Fruit fly (Drosophila melanogaster) whole organism, adult: Measurements from ENCODE around the gene CG5225.

Experiments used
- CG11617 ChIP-seq: fragments of 200-800 bp; sonication (Bioruptor generic); optimal IDR thresholded peaks from 2 replicates; lab custom pipeline; 2017; ENCODE audit warnings: mild to moderate bottlenecking, missing biosample characterization, missing genetic modification reagents, missing genetic modification characterization
- CG12768 ChIP-seq: fragments of 200-800 bp; sonication (Bioruptor generic); optimal IDR thresholded peaks from 2 replicates; lab custom pipeline; 2017; ENCODE audit warnings: missing biosample characterization, missing genetic modification characterization, mild to moderate bottlenecking, moderate library complexity, missing genetic modification reagents
- CG14711 ChIP-seq: fragments of 200-800 bp; sonication (Bioruptor generic); optimal IDR thresholded peaks from 2 replicates; lab custom pipeline; 2018; ENCODE audit warnings: missing biosample characterization, mild to moderate bottlenecking, missing genetic modification characterization, moderate library complexity
- CG1620 ChIP-seq: fragments of 200-800 bp; sonication (Bioruptor generic); optimal IDR thresholded peaks from 2 replicates; lab custom pipeline; 2016; ENCODE audit warnings: missing biosample characterization, missing genetic modification characterization
- CG33017 ChIP-seq: fragments of 200-800 bp; sonication (Bioruptor generic); optimal IDR thresholded peaks from 2 replicates; lab custom pipeline; 2018; ENCODE audit warnings: missing biosample characterization, mild to moderate bottlenecking, missing genetic modification characterization, moderate library complexity
- CG5204 ChIP-seq: fragments of 200-800 bp; sonication (Bioruptor generic); optimal IDR thresholded peaks from 2 replicates; lab custom pipeline; 2016; ENCODE audit warnings: missing biosample characterization, missing genetic modification characterization
- CG7045 ChIP-seq: fragments of 200-800 bp; sonication (Bioruptor generic); optimal IDR thresholded peaks from 2 replicates; lab custom pipeline; 2017; ENCODE audit warnings: missing biosample characterization, mild to moderate bottlenecking, missing genetic modification characterization
- CG7101 ChIP-seq: fragments of 200-800 bp; sonication (Bioruptor generic); optimal IDR thresholded peaks from 2 replicates; lab custom pipeline; 2018; ENCODE audit warnings: missing biosample characterization, mild to moderate bottlenecking, missing genetic modification characterization, moderate library complexity
- Clk ChIP-seq: fragments of 200-800 bp; sonication (Bioruptor generic); optimal IDR thresholded peaks from 2 replicates; lab custom pipeline; 2017; ENCODE audit warnings: missing biosample characterization, missing genetic modification characterization
- Crg-1 ChIP-seq: fragments of 200-800 bp; sonication (Bioruptor generic); optimal IDR thresholded peaks from 2 replicates; lab custom pipeline; 2016; ENCODE audit warnings: missing biosample characterization, missing genetic modification characterization
- Hr96 ChIP-seq: fragments of 200-800 bp; sonication (Bioruptor generic); optimal IDR thresholded peaks from 2 replicates; lab custom pipeline; 2016; ENCODE audit warnings: missing biosample characterization, missing genetic modification characterization
- Mnt ChIP-seq: fragments of 200-800 bp; sonication (Bioruptor generic); optimal IDR thresholded peaks from 2 replicates; lab custom pipeline; 2016; ENCODE audit warnings: missing biosample characterization, mild to moderate bottlenecking, missing genetic modification characterization
- bab1 ChIP-seq: fragments of 200-800 bp; sonication (Bioruptor generic); optimal IDR thresholded peaks from 3 replicates; lab custom pipeline; 2019; ENCODE audit warnings: missing biosample characterization, mild to moderate bottlenecking, missing genetic modification characterization, moderate library complexity
- cic ChIP-seq: fragments of 200-800 bp; sonication (Bioruptor generic); optimal IDR thresholded peaks from 2 replicates; lab custom pipeline; 2017; ENCODE audit warnings: missing biosample characterization, mild to moderate bottlenecking, missing genetic modification characterization, moderate library complexity
- cnc ChIP-seq, 2 experiments: fragments of >200 bp; optimal IDR thresholded peaks; 2 replicates each; lab custom pipeline; 2017
- kay ChIP-seq: fragments of 200-800 bp; sonication (Bioruptor generic); peaks from one replicate; lab custom pipeline; 2016; ENCODE audit warnings: missing biosample characterization, missing genetic modification characterization, borderline replicate concordance
- ovo ChIP-seq: fragments of 200-800 bp; sonication (Bioruptor generic); optimal IDR thresholded peaks from 2 replicates; lab custom pipeline; 2016; ENCODE audit warnings: missing biosample characterization, missing genetic modification characterization
- pad ChIP-seq: fragments of 200-800 bp; sonication (Bioruptor generic); optimal IDR thresholded peaks from 3 replicates; lab custom pipeline; 2017; ENCODE audit warnings: missing biosample characterization, missing genetic modification characterization, mild to moderate bottlenecking, moderate library complexity, missing genetic modification reagents
- tj ChIP-seq: fragments of 200-800 bp; sonication (Bioruptor generic); optimal IDR thresholded peaks from 3 replicates; lab custom pipeline; 2017; ENCODE audit warnings: missing biosample characterization, mild to moderate bottlenecking, missing genetic modification characterization, moderate library complexity
- toe ChIP-seq: fragments of 200-800 bp; sonication (Bioruptor generic); optimal IDR thresholded peaks from 2 replicates; lab custom pipeline; 2016; ENCODE audit warnings: missing biosample characterization, missing genetic modification characterization

The CG5225 gene

DNA sequence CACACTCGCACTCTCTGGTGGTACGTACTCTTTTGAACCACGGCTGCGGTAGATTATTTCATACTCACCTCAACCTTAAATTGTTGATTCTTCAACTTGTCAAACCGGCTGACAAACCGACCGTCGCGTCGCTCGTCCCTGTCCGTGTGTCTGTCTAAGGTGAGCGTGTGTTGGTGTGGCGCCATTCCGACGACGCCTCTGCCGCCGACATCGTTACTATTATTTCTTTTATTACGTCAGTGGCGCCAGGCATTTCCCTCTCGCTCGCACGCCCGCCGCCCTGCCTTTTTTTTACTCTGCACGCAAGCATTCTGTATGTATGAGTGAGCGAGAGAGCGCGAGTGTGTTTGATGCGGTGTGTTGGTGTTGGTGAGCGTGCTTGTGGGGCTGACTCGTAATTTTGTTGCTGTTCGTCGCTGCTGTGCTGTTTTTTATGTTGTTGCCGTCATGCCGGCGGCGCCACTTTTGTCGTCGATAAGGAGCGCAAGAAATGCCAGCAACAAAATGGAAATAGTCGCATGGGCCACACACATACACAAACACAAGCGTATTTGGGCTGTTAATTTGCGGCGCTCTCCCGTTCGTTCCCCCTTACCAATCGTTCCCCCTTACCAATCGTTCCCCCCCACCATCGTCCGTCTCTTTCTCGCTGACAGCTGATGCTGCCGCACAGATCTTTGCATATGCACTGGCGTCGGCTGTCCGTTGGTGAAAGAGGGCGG lies 27.9 kb downstream of the CG5225 start:
- TF ChIP-seq CG5204 (GFP tag; lab: Kevin White, UChicago) = no peak
- peak; percentile 38 for TF ChIP-seq ovo (GFP tag; lab: Kevin White, UChicago)
- TF ChIP-seq cnc (optimal IDR thresholded peaks at IDR 0.05; lab: Kevin White, UChicago) = no peak
- TF ChIP-seq toe = no peak
- no peak for TF ChIP-seq CG1620 (GFP tag; lab: Kevin White, UChicago)
- TF ChIP-seq CG33017 (tag; lab: Kevin White, UChicago) = peak; percentile 57
- TF ChIP-seq CG12768 (GFP tag; lab: Kevin White, UChicago) = peak; percentile 56
- no peak for TF ChIP-seq Hr96
- TF ChIP-seq cic (GFP tag; lab: Kevin White, UChicago) = peak; percentile 87
- no peak for TF ChIP-seq Crg-1 (GFP tag; lab: Kevin White, UChicago)
- TF ChIP-seq CG11617 = peak; percentile 39
- peak; percentile 81 for TF ChIP-seq Mnt (GFP tag; lab: Kevin White, UChicago)
- TF ChIP-seq CG7045 = peak; percentile 45
- TF ChIP-seq tj (GFP tag; lab: Kevin White, UChicago) = peak; percentile 92
- TF ChIP-seq pad (GFP tag; lab: Kevin White, UChicago) = peak; percentile 42
- TF ChIP-seq kay = peak; percentile 88
- no peak for TF ChIP-seq Clk (GFP tag; lab: Kevin White, UChicago)
- peak; percentile 22 for TF ChIP-seq bab1 (GFP tag; lab: Kevin White, UChicago)
- peak; percentile 9 for TF ChIP-seq CG7101 (tag; lab: Kevin White, UChicago)
- no peak for TF ChIP-seq CG14711 (tag; lab: Kevin White, UChicago)

DNA sequence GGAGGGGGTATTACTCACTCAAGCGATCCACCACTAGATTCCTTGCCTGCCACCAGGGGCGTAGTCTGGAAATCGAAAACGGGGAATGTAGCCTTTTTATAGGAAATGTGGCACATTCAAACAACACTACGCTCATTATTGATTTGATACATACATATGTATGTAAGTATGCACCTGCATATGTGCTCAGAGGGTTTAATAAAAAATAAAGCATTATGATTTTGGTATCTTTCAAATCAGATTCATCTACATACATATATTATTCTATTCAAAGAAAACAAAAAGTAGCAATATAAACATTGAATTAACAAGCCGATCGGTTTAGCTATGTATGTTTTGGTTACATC lies 28.4 kb downstream of the CG5225 start:
- no peak for TF ChIP-seq CG7045
- no peak for TF ChIP-seq CG11617
- no peak for TF ChIP-seq CG14711 (tag; lab: Kevin White, UChicago)
- no peak for TF ChIP-seq kay
- TF ChIP-seq Clk (GFP tag; lab: Kevin White, UChicago) = no peak
- TF ChIP-seq cnc (optimal IDR thresholded peaks at IDR 0.05; lab: Kevin White, UChicago) = no peak
- no peak for TF ChIP-seq Mnt (GFP tag; lab: Kevin White, UChicago)
- TF ChIP-seq cic (GFP tag; lab: Kevin White, UChicago) = no peak
- no peak for TF ChIP-seq pad (GFP tag; lab: Kevin White, UChicago)
- no peak for TF ChIP-seq ovo (GFP tag; lab: Kevin White, UChicago)
- TF ChIP-seq CG7101 (tag; lab: Kevin White, UChicago) = no peak
- no peak for TF ChIP-seq CG33017 (tag; lab: Kevin White, UChicago)
- no peak for TF ChIP-seq tj (GFP tag; lab: Kevin White, UChicago)
- TF ChIP-seq toe = no peak
- no peak for TF ChIP-seq Crg-1 (GFP tag; lab: Kevin White, UChicago)
- TF ChIP-seq CG12768 (GFP tag; lab: Kevin White, UChicago) = no peak
- no peak for TF ChIP-seq CG1620 (GFP tag; lab: Kevin White, UChicago)
- no peak for TF ChIP-seq bab1 (GFP tag; lab: Kevin White, UChicago)

DNA sequence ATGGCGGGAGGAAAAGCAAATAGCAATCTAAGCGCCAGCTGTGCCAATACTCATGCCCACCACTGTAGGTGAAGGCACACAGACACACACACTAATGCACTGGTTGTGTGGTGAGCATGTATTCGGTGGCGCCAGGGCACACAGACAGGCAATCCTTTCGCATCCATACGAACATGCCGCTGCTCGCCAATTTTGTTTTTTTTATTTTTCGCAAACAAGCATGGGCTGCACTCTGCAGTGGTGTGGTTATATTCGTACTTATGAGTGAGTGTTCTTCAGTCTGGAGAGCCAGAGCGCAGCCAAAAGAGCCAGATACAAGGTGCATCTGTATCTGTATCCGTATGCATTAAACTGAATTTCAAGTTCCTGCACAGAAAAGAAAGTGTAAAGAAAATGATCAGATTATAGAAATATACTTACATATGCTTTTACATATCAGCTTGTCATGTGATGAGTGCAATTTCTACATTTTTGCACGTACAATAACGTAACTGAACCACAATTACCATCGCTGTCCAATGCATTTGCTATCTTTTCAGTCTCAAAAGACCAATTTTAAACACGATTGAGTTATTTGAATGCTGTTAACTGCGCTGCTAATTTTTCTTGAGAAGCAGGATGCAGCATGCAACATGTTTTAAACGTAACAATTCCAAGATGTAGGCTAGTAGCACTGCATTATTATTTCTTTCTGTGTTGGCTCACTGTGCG lies 30.8 kb downstream of the CG5225 start:
- no peak for TF ChIP-seq bab1 (GFP tag; lab: Kevin White, UChicago)
- TF ChIP-seq cnc (optimal IDR thresholded peaks at IDR 0.05; lab: Kevin White, UChicago) = no peak
- TF ChIP-seq Clk (GFP tag; lab: Kevin White, UChicago) = no peak
- TF ChIP-seq CG33017 (tag; lab: Kevin White, UChicago) = peak; percentile 4
- TF ChIP-seq CG1620 (GFP tag; lab: Kevin White, UChicago) = no peak
- peak; percentile 33 for TF ChIP-seq toe
- peak; percentile 56 for TF ChIP-seq CG11617
- peak; percentile 34 for TF ChIP-seq CG7101 (tag; lab: Kevin White, UChicago)
- peak; percentile 68 for TF ChIP-seq tj (GFP tag; lab: Kevin White, UChicago)
- TF ChIP-seq Crg-1 (GFP tag; lab: Kevin White, UChicago) = peak; percentile 28
- TF ChIP-seq CG5204 (GFP tag; lab: Kevin White, UChicago) = peak; percentile 52
- no peak for TF ChIP-seq kay
- TF ChIP-seq cic (GFP tag; lab: Kevin White, UChicago) = peak; percentile 58
- TF ChIP-seq ovo (GFP tag; lab: Kevin White, UChicago) = no peak
- TF ChIP-seq pad (GFP tag; lab: Kevin White, UChicago) = peak; percentile 1
- peak; percentile 57 for TF ChIP-seq CG12768 (GFP tag; lab: Kevin White, UChicago)
- TF ChIP-seq CG7045 = no peak
- no peak for TF ChIP-seq Hr96
- TF ChIP-seq CG14711 (tag; lab: Kevin White, UChicago) = no peak
- TF ChIP-seq Mnt (GFP tag; lab: Kevin White, UChicago) = peak; percentile 78

DNA sequence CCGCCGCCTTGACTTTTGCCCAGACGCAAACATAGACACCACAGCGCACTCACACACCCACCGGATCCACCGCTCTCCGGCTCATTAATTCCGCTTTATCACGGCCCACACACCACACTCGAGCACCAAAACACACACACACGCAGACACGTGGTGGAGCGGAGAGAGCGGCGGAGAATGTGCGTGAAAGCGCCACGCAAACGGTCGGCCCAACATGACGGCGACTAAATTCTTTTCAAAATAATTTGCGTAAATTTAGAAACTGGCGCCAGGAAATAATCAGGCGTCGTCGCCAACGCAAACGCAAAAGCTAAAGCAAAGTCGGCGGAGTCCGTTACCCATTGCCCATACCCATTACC lies 31.3 kb downstream of the CG5225 start:
- TF ChIP-seq cnc (optimal IDR thresholded peaks at IDR 0.05; lab: Kevin White, UChicago) (peak; percentile 4 to 56), kay (no peak), Mnt (GFP tag; lab: Kevin White, UChicago) (peak; percentile 69)

DNA sequence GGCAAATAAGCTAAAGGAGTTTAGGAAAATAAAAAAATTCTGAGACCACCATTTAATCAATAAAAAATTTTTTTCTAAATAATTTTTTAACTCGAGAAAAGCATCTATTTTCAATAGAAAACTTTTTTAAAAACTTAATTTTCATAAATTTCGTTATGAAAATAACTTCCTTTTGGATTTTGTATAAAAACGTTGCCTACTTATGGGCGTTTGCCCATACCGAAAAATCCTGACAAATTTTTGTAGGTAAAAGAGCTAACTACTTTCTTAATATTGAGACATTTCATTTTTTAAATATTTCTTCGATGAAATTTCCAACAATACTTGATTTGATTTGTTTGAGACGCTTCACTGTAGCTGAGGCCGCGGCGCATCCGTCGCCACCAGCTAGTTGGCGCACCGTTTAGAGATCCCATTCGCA lies 31.8 kb downstream of the CG5225 start:
- TF ChIP-seq CG12768 (GFP tag; lab: Kevin White, UChicago) (no peak), Crg-1 (GFP tag; lab: Kevin White, UChicago) (no peak), Hr96 (peak; percentile 42), CG11617 (peak; percentile 51), CG7101 (tag; lab: Kevin White, UChicago) (peak; percentile 25), CG5204 (GFP tag; lab: Kevin White, UChicago) (peak; percentile 74), pad (GFP tag; lab: Kevin White, UChicago) (no peak), Mnt (GFP tag; lab: Kevin White, UChicago) (no peak), CG7045 (peak; percentile 46), CG14711 (tag; lab: Kevin White, UChicago) (no peak), kay (peak; percentile 68), toe (peak; percentile 12)
